Worm (Caenorhabditis elegans) whole organism, L4/young adult: ENCODE data around the gene gpa-7.

Experiments
- W03F9.2 ChIP-seq: fragments of 150-350 bp; optimal IDR thresholded peaks from 2 replicates; lab custom pipeline; 2014; ENCODE audit warnings: missing biosample characterization, missing genetic modification characterization
- him-1 ChIP-seq: sonication (generic microtip); optimal IDR thresholded peaks from 2 replicates; lab custom pipeline; 2016; ENCODE audit warnings: missing genotype, missing genetic modification reagents, missing genetic modification characterization, missing compliant biosample characterization

DNA sequence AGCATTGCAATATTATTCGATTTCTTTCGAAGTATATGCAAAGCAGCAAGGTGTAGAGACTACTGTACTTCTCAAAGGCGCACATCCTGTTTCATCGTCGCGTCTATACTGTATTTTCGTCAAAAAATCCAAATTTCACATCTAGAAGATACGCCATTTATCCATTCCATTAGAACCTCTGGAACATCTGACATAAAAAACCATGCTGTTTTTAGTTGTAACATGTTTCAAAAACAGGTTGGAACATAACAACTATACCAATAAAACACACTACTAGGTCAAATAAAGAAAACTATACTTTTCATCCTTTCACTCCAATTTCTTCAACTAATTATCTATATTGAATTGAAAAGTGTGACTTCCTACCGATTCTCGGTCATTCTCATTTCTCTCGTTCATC is 43.5 kb upstream of the gpa-7 start, which contains the start of gene ugt-59:
- no peak for TF ChIP-seq W03F9.2 (tag; lab: Kevin White, UChicago)
- TF ChIP-seq him-1 (tag; lab: Kevin White, UChicago) = no peak
